Fruit fly (Drosophila melanogaster) whole organism, prepupa: ENCODE results near the gene CG3588.

Experiments used
- CG10669 ChIP-seq: fragments of 200-800 bp; sonication (Bioruptor generic); optimal IDR thresholded peaks from 3 replicates; lab custom pipeline; 2018; ENCODE audit warnings: missing biosample characterization, mild to moderate bottlenecking, missing genetic modification characterization, moderate library complexity
- CG11294 ChIP-seq: fragments of 200-800 bp; sonication (Bioruptor generic); IDR thresholded peaks from 2 replicates; pipeline ENCODE4 v1.3.6; 2022; ENCODE audit warnings: missing biosample characterization, missing genetic modification characterization
- CG11762 ChIP-seq: fragments of 200-800 bp; sonication (Bioruptor generic); optimal IDR thresholded peaks from 3 replicates; lab custom pipeline; 2016; ENCODE audit warnings: missing biosample characterization, missing genetic modification characterization; ENCODE audit not compliant: insufficient read depth
- CG16779 ChIP-seq: fragments of 200-800 bp; sonication (Bioruptor generic); optimal IDR thresholded peaks from 3 replicates; lab custom pipeline; 2017; ENCODE audit warnings: missing biosample characterization, mild to moderate bottlenecking, missing genetic modification characterization
- Gug ChIP-seq: fragments of 200-800 bp; sonication (Bioruptor generic); IDR thresholded peaks from 2 replicates; pipeline ENCODE4 v1.3.6; 2022; ENCODE audit warnings: missing biosample characterization, missing genetic modification characterization
- Lpt ChIP-seq: fragments of 200-800 bp; sonication (Bioruptor generic); optimal IDR thresholded peaks from 3 replicates; lab custom pipeline; 2016; ENCODE audit warnings: missing biosample characterization, missing genetic modification characterization
- Met ChIP-seq: fragments of 200-800 bp; sonication (Bioruptor generic); optimal IDR thresholded peaks from 3 replicates; lab custom pipeline; 2016; ENCODE audit warnings: missing biosample characterization, missing genetic modification characterization
- eg ChIP-seq: fragments of 200-800 bp; sonication (Bioruptor generic); IDR thresholded peaks from 3 replicates; pipeline ENCODE4 v1.3.6; 2022; ENCODE audit warnings: missing biosample characterization, missing genetic modification characterization

- no peak for TF ChIP-seq Met (GFP tag; lab: Kevin White, UChicago)
- TF ChIP-seq CG10669 (GFP tag; lab: Kevin White, UChicago): no peak
- TF ChIP-seq CG16779 (tag; lab: Kevin White, UChicago): no peak
- TF ChIP-seq Lpt: no peak
- no peak for TF ChIP-seq eg
- TF ChIP-seq CG11294 (GFP tag; lab: Robert Waterston, UW): no peak
- no peak for TF ChIP-seq CG11762
- TF ChIP-seq Gug (GFP tag; lab: Robert Waterston, UW): no peak
Observed at dm6 chrX:2934827-2935226, 15.3 kb downstream of the CG3588 start, which contains the start of gene CG3592.
